Worm (Caenorhabditis elegans) whole organism, L3 larva: Measurements from ENCODE around the gene F54H5.5.

Experiments used
- R02D3.7 ChIP-seq: fragments of 150-350 bp; optimal IDR thresholded peaks from 2 replicates; lab custom pipeline; 2014; ENCODE audit warnings: missing biosample characterization, missing genetic modification characterization
- ZK546.5 ChIP-seq: sonication (generic microtip); optimal IDR thresholded peaks from 2 replicates; lab custom pipeline; 2017; ENCODE audit warnings: missing biosample characterization, missing genetic modification characterization
- aly-2 ChIP-seq: fragments of 150-350 bp; optimal IDR thresholded peaks from 2 replicates; lab custom pipeline; 2014; ENCODE audit warnings: missing biosample characterization, missing genetic modification characterization
- ama-1 ChIP-seq: fragments of 150-350 bp; optimal IDR thresholded peaks from 2 replicates; lab custom pipeline; 2018
- ceh-16 ChIP-seq: sonication (generic microtip); optimal IDR thresholded peaks from 2 replicates; lab custom pipeline; 2017; ENCODE audit warnings: missing biosample characterization, missing genetic modification characterization
- ceh-28 ChIP-seq: fragments of 150-350 bp; optimal IDR thresholded peaks from 2 replicates; lab custom pipeline; 2014; ENCODE audit warnings: missing biosample characterization, missing genetic modification reagents, missing genetic modification characterization
- ceh-82 ChIP-seq: fragments of 150-350 bp; optimal IDR thresholded peaks from 2 replicates; lab custom pipeline; 2014; ENCODE audit warnings: missing biosample characterization, missing genetic modification characterization
- ceh-9 ChIP-seq: sonication (generic microtip); optimal IDR thresholded peaks from 2 replicates; lab custom pipeline; 2018; ENCODE audit warnings: missing biosample characterization, missing genetic modification characterization
- daf-12 ChIP-seq: fragments of 150-350 bp; optimal IDR thresholded peaks from 2 replicates; lab custom pipeline; 2014; ENCODE audit warnings: missing biosample characterization, missing genetic modification reagents, missing genetic modification characterization
- egl-5 ChIP-seq: fragments of 150-350 bp; optimal IDR thresholded peaks from 2 replicates; lab custom pipeline; 2017; ENCODE audit warnings: missing biosample characterization, missing genetic modification reagents, missing genetic modification characterization, inconsistent platforms
- elt-1 ChIP-seq: fragments of 150-350 bp; optimal IDR thresholded peaks from 2 replicates; lab custom pipeline; 2014; ENCODE audit warnings: missing biosample characterization, missing genetic modification characterization
- elt-2 ChIP-seq: sonication (generic microtip); optimal IDR thresholded peaks from 2 replicates; lab custom pipeline; 2016; ENCODE audit warnings: missing genetic modification reagents, mild to moderate bottlenecking, missing genetic modification characterization, missing compliant biosample characterization
- elt-3 ChIP-seq, 3 experiments: fragments of 150-350 bp in 1 of 3; sonication (generic microtip) in 2 of 3; optimal IDR thresholded peaks; 2 replicates in 2 of 3; 4 replicates in 1 of 3; lab custom pipeline; 2014 to 2017; ENCODE audit warnings: missing biosample characterization in 3 of 3, missing genetic modification characterization in 3 of 3
- eor-1 ChIP-seq, 2 experiments: fragments of 150-350 bp; optimal IDR thresholded peaks; 2 replicates each; lab custom pipeline; 2014 to 2018; ENCODE audit warnings: missing biosample characterization in 2 of 2, missing genetic modification characterization in 2 of 2
- fkh-10 ChIP-seq: sonication (generic microtip); optimal IDR thresholded peaks from 2 replicates; lab custom pipeline; 2017; ENCODE audit warnings: missing biosample characterization, missing genetic modification reagents, missing genetic modification characterization
- fkh-2 ChIP-seq: fragments of 150-350 bp; optimal IDR thresholded peaks from 2 replicates; lab custom pipeline; 2014; ENCODE audit warnings: missing biosample characterization, missing genetic modification reagents, missing genetic modification characterization
- fos-1 ChIP-seq: fragments of 150-350 bp; optimal IDR thresholded peaks from 2 replicates; lab custom pipeline; 2014; ENCODE audit warnings: missing biosample characterization, missing genetic modification characterization
- hmg-11 ChIP-seq: sonication (generic microtip); optimal IDR thresholded peaks from 2 replicates; lab custom pipeline; 2016; ENCODE audit warnings: missing genetic modification characterization, missing compliant biosample characterization
- jun-1 ChIP-seq: fragments of 150-350 bp; optimal IDR thresholded peaks from 2 replicates; lab custom pipeline; 2014; ENCODE audit warnings: missing biosample characterization, missing genetic modification reagents, missing genetic modification characterization
- lin-15B ChIP-seq: fragments of 150-350 bp; optimal IDR thresholded peaks from 2 replicates; lab custom pipeline; 2014; ENCODE audit warnings: missing biosample characterization, missing genetic modification characterization
- lin-39 ChIP-seq: fragments of 150-350 bp; optimal IDR thresholded peaks from 2 replicates; lab custom pipeline; 2018; ENCODE audit warnings: missing biosample characterization, missing genetic modification reagents, missing genetic modification characterization
- mdl-1 ChIP-seq: fragments of 150-350 bp; optimal IDR thresholded peaks from 2 replicates; lab custom pipeline; 2014; ENCODE audit warnings: missing biosample characterization, missing genetic modification characterization
- mml-1 ChIP-seq: fragments of 150-350 bp; sonication (generic microtip); optimal IDR thresholded peaks from 3 replicates; lab custom pipeline; 2014; ENCODE audit warnings: missing biosample characterization, missing genetic modification characterization
- nfya-1 ChIP-seq: sonication (generic microtip); optimal IDR thresholded peaks from 2 replicates; lab custom pipeline; 2017; ENCODE audit warnings: missing genetic modification characterization, mild to moderate bottlenecking, missing compliant biosample characterization, antibody characterized with exemption, moderate library complexity; ENCODE audit not compliant: insufficient read depth
- nhr-11 ChIP-seq: fragments of 150-350 bp; optimal IDR thresholded peaks from 2 replicates; lab custom pipeline; 2014; ENCODE audit warnings: missing biosample characterization, missing genetic modification characterization
- nhr-12 ChIP-seq: fragments of 150-350 bp; optimal IDR thresholded peaks from 2 replicates; lab custom pipeline; 2014; ENCODE audit warnings: missing biosample characterization, missing genetic modification characterization
- nhr-23 ChIP-seq: fragments of 150-350 bp; optimal IDR thresholded peaks from 2 replicates; lab custom pipeline; 2014; ENCODE audit warnings: missing biosample characterization, missing genetic modification reagents, missing genetic modification characterization
- nhr-237 ChIP-seq: fragments of 150-350 bp; optimal IDR thresholded peaks from 2 replicates; lab custom pipeline; 2014; ENCODE audit warnings: missing biosample characterization, missing genetic modification characterization
- nhr-25 ChIP-seq: sonication (generic microtip); optimal IDR thresholded peaks from 2 replicates; lab custom pipeline; 2017; ENCODE audit warnings: missing biosample characterization, missing genetic modification characterization
- nhr-28 ChIP-seq: fragments of 150-350 bp; optimal IDR thresholded peaks from 2 replicates; lab custom pipeline; 2014; ENCODE audit warnings: missing biosample characterization, missing genetic modification characterization
- nhr-43 ChIP-seq: sonication (generic microtip); optimal IDR thresholded peaks from 2 replicates; lab custom pipeline; 2016; ENCODE audit warnings: mild to moderate bottlenecking, missing genetic modification characterization, missing compliant biosample characterization; ENCODE audit not compliant: poor library complexity, severe bottlenecking
- nhr-67 ChIP-seq: fragments of 150-350 bp; optimal IDR thresholded peaks from 2 replicates; lab custom pipeline; 2014; ENCODE audit warnings: missing biosample characterization, missing genetic modification characterization
- pha-4 ChIP-seq: fragments of 150-350 bp; optimal IDR thresholded peaks from 2 replicates; lab custom pipeline; 2014; ENCODE audit warnings: missing biosample characterization, missing genetic modification reagents, missing genetic modification characterization
- pqm-1 ChIP-seq: fragments of 150-350 bp; optimal IDR thresholded peaks from 2 replicates; lab custom pipeline; 2017; ENCODE audit warnings: missing biosample characterization, missing genetic modification characterization, inconsistent platforms
- skn-1 ChIP-seq: fragments of 150-350 bp; optimal IDR thresholded peaks from 2 replicates; lab custom pipeline; 2014; ENCODE audit warnings: missing biosample characterization, missing genetic modification characterization
- snpc-4 ChIP-seq: fragments of 150-350 bp; optimal IDR thresholded peaks from 2 replicates; lab custom pipeline; 2014; ENCODE audit warnings: missing biosample characterization, missing genetic modification characterization
- unc-39 ChIP-seq: sonication (generic microtip); optimal IDR thresholded peaks from 4 replicates; lab custom pipeline; 2017; ENCODE audit warnings: missing biosample characterization, missing genetic modification characterization
- unc-62 ChIP-seq: fragments of 150-350 bp; sonication (generic microtip); optimal IDR thresholded peaks from 4 replicates; lab custom pipeline; 2014; ENCODE audit warnings: missing biosample characterization, missing genetic modification reagents, missing genetic modification characterization
- zag-1 ChIP-seq: fragments of 150-350 bp; optimal IDR thresholded peaks from 2 replicates; lab custom pipeline; 2014; ENCODE audit warnings: missing biosample characterization, missing genetic modification characterization
- ztf-11 ChIP-seq: fragments of 150-350 bp; optimal IDR thresholded peaks from 2 replicates; lab custom pipeline; 2014; ENCODE audit warnings: missing biosample characterization, missing genetic modification characterization
- ztf-4 ChIP-seq: fragments of 150-350 bp; optimal IDR thresholded peaks from 2 replicates; lab custom pipeline; 2014; ENCODE audit warnings: missing biosample characterization, missing genetic modification characterization

Gene F54H5.5

DNA sequence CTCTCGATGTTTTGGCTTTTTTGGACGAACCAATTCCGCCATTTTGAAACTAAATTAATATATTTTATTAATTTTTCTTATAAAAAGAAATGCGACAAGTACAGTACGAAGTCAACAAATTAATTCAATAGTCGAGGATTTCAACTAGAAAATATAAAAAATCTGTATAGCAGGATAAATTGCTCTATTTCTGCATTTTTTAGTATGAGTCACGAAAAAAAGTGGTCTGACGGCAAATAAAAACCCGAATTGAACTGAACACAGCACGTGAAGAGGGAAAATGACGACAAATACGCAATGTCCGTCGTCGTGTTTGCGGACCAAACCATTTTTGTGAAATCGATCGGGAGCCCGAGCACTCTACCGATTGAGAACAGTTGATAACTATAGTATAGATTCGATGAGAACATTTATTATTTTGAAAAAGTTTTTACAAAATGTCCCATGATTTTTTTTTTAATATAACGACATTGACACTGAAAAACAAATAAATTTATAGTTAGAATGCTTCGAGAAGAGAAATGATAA is 17.7 kb downstream of the F54H5.5 start, which contains the start of gene epg-5:
epg-5 (minus strand) TSS at position 51 of the 528 bp plus-strand sequence.
- TF ChIP-seq mml-1 (tag; lab: Kevin White, UChicago): no peak
- no peak for TF ChIP-seq ceh-28
- no peak for TF ChIP-seq fos-1
- TF ChIP-seq snpc-4 (tag; lab: Kevin White, UChicago): no peak
- no peak for TF ChIP-seq elt-1 (tag; lab: Kevin White, UChicago)
- no peak for TF ChIP-seq mdl-1 (tag; lab: Kevin White, UChicago)
- no peak for TF ChIP-seq elt-3 (tag; optimal IDR thresholded peaks at IDR 0.05; lab: Kevin White, UChicago)
- TF ChIP-seq nhr-11 (tag; lab: Kevin White, UChicago): no peak
- TF ChIP-seq hmg-11 (tag; lab: Kevin White, UChicago): peak; percentile 20
- TF ChIP-seq skn-1 (tag; lab: Kevin White, UChicago): no peak
- TF ChIP-seq nhr-28 (tag; lab: Kevin White, UChicago): no peak
- TF ChIP-seq unc-39 (tag; lab: Kevin White, UChicago): no peak
- peak; percentile 41 for TF ChIP-seq egl-5 (tag; lab: Kevin White, UChicago)
- no peak for TF ChIP-seq nhr-12 (tag; lab: Kevin White, UChicago)
- TF ChIP-seq unc-62 (GFP tag; lab: Kevin White, UChicago): no peak
- TF ChIP-seq ceh-82 (tag; lab: Kevin White, UChicago): no peak
- peak; percentile 47 for TF ChIP-seq pqm-1 (tag; lab: Kevin White, UChicago)
- no peak for TF ChIP-seq ztf-11
- TF ChIP-seq nfya-1 (tag; lab: Kevin White, UChicago): peak; percentile 48
- TF ChIP-seq fkh-2: no peak
- no peak for TF ChIP-seq ceh-9
- TF ChIP-seq aly-2 (tag; lab: Kevin White, UChicago): no peak
- no peak for TF ChIP-seq nhr-25 (tag; lab: Kevin White, UChicago)
- no peak for TF ChIP-seq nhr-67 (tag; lab: Kevin White, UChicago)
- TF ChIP-seq jun-1: no peak
- peak; percentile 62 for TF ChIP-seq elt-2 (tag; lab: Kevin White, UChicago)
- no peak for TF ChIP-seq nhr-237
- no peak for TF ChIP-seq lin-39 (tag; lab: Kevin White, UChicago)
- no peak for TF ChIP-seq nhr-43 (tag; lab: Kevin White, UChicago)
- no peak for TF ChIP-seq nhr-23 (tag; lab: Kevin White, UChicago)
- no peak for TF ChIP-seq fkh-10
- no peak for TF ChIP-seq ceh-16 (tag; lab: Kevin White, UChicago)
- no peak for TF ChIP-seq R02D3.7 (tag; lab: Kevin White, UChicago)
- no peak for TF ChIP-seq ama-1 (lab: Kevin White, UChicago)
- TF ChIP-seq pha-4 (tag; lab: Kevin White, UChicago): peak; percentile 68
- TF ChIP-seq zag-1 (tag; lab: Kevin White, UChicago): no peak
- no peak for TF ChIP-seq ztf-4
- TF ChIP-seq lin-15B: no peak

DNA sequence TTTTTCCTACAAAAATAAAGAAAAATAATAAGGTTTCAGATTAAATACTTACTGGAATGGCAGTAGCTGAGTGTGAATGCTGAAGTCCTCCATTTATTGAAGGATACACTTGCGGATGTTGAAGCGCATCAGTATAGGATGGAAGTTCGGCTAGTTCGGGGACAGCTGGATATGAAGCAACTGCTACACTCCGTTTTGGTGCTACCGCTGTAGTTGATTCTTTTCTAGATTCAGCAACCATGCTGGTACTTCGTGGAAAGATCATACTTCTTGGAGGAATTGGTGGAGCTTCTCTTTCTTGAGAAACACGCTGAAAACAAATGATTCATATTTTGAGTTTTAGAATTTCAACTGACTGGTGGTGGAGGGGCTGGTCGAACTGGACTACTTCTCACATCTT is 18.5 kb downstream of the F54H5.5 start:
- TF ChIP-seq elt-2 (tag; lab: Kevin White, UChicago) (no peak), nhr-12 (tag; lab: Kevin White, UChicago) (no peak), R02D3.7 (tag; lab: Kevin White, UChicago) (no peak), unc-62 (GFP tag; lab: Kevin White, UChicago) (no peak), jun-1 (no peak), egl-5 (tag; lab: Kevin White, UChicago) (no peak), ama-1 (lab: Kevin White, UChicago) (no peak), hmg-11 (tag; lab: Kevin White, UChicago) (no peak), nhr-11 (tag; lab: Kevin White, UChicago) (no peak), ceh-9 (no peak), snpc-4 (tag; lab: Kevin White, UChicago) (no peak), fkh-10 (no peak), ceh-16 (tag; lab: Kevin White, UChicago) (no peak), eor-1 (tag; optimal IDR thresholded peaks at IDR 0.05; lab: Kevin White, UChicago) (no peak), lin-39 (tag; lab: Kevin White, UChicago) (no peak), ZK546.5 (no peak), daf-12 (tag; lab: Kevin White, UChicago) (no peak), mdl-1 (tag; lab: Kevin White, UChicago) (no peak), nhr-23 (tag; lab: Kevin White, UChicago) (no peak)
